Fruit fly (Drosophila melanogaster): ENCODE results near the gene CG46317.

CG46317 gene

dm6 chrX:14218045-14218483 is 43.0 kb upstream of the CG46317 start (continued):
- TF ChIP-seq HLH106 (tag; optimal IDR thresholded peaks at IDR 0.05) (peak; percentile 98), Hr78 (GFP tag; optimal IDR thresholded peaks at IDR 0.05) (no peak), GATAd (GFP tag; optimal IDR thresholded peaks at IDR 0.05) (peak; percentile 54), ey (GFP tag; optimal IDR thresholded peaks at IDR 0.05) (peak; percentile 93)

dm6 chrX:14221182-14221581 is 39.8 kb upstream of the CG46317 start:
- TF ChIP-seq foxo (GFP tag; optimal IDR thresholded peaks at IDR 0.05) = no peak
- TF ChIP-seq br (GFP tag; optimal IDR thresholded peaks at IDR 0.05) = no peak
- no peak for TF ChIP-seq usp (GFP tag; optimal IDR thresholded peaks at IDR 0.05)
- TF ChIP-seq fru (GFP tag; optimal IDR thresholded peaks at IDR 0.05) = no peak
- no peak for TF ChIP-seq Abd-B (GFP tag; optimal IDR thresholded peaks at IDR 0.05)
- no peak for TF ChIP-seq Vsx2 (GFP tag; optimal IDR thresholded peaks at IDR 0.05; ENCODE audit: partially characterized antibody)
- TF ChIP-seq brk (GFP tag; optimal IDR thresholded peaks at IDR 0.05) = no peak
- no peak for TF ChIP-seq pan (optimal IDR thresholded peaks at IDR 0.05)
- TF ChIP-seq CG9705 (GFP tag; optimal IDR thresholded peaks at IDR 0.05) = no peak
- TF ChIP-seq sage (GFP tag; optimal IDR thresholded peaks at IDR 0.05) = no peak
- no peak for TF ChIP-seq Hr83 (GFP tag; optimal IDR thresholded peaks at IDR 0.05; ENCODE audit: poor library complexity, severe bottlenecking)
- no peak for TF ChIP-seq ey (GFP tag; optimal IDR thresholded peaks at IDR 0.05)
- no peak for TF ChIP-seq dmrt93B (GFP tag; optimal IDR thresholded peaks at IDR 0.05)
- no peak for TF ChIP-seq HLH106 (tag; optimal IDR thresholded peaks at IDR 0.05)
- no peak for TF ChIP-seq N (GFP tag; optimal IDR thresholded peaks at IDR 0.05)
- TF ChIP-seq GATAd (GFP tag; optimal IDR thresholded peaks at IDR 0.05) = no peak

- TF ChIP-seq brk (GFP tag; optimal IDR thresholded peaks at IDR 0.05) (no peak), woc (GFP tag; optimal IDR thresholded peaks at IDR 0.05) (no peak), OdsH (GFP tag; optimal IDR thresholded peaks at IDR 0.05) (no peak), Hr78 (GFP tag; optimal IDR thresholded peaks at IDR 0.05) (no peak)
Measured at dm6 chrX:14221995-14222394, 39.0 kb upstream of the CG46317 start.

DNA sequence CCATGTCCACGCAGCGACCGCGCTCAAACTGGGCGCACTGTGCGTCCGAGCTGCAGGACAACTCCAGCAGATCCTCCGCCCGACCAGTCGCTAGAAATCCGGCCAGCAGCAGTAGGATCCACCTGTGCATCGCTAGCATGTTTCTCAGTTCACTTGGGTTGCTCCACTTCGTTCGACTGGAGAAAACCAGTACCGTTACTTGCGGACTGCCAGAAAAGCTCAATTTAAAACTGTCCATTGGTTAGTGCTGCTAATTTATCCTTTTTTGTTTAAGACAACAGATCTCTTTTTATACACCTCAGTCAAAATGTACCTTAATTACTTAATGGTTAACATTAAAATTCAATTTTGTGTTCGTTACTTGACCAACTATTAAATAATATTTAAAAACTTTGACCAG is 35.4 kb upstream of the CG46317 start, which contains the start of gene CG11674:
Gene CG11674 (minus strand): TSS at position 215 of the 400 bp plus-strand sequence.
- TF ChIP-seq woc (GFP tag; optimal IDR thresholded peaks at IDR 0.05) (no peak), Sp1 (GFP tag; optimal IDR thresholded peaks at IDR 0.05) (no peak), dl (GFP tag; optimal IDR thresholded peaks at IDR 0.05; ENCODE audit: insufficient read depth in 1 of 2, partially characterized antibody in 2 of 2) (no peak), br (GFP tag; optimal IDR thresholded peaks at IDR 0.05) (no peak), usp (GFP tag; optimal IDR thresholded peaks at IDR 0.05) (no peak), Dif (GFP tag; optimal IDR thresholded peaks at IDR 0.05; ENCODE audit: partially characterized antibody) (no peak), dmrt93B (GFP tag; optimal IDR thresholded peaks at IDR 0.05) (no peak), ey (GFP tag; optimal IDR thresholded peaks at IDR 0.05) (no peak)

DNA sequence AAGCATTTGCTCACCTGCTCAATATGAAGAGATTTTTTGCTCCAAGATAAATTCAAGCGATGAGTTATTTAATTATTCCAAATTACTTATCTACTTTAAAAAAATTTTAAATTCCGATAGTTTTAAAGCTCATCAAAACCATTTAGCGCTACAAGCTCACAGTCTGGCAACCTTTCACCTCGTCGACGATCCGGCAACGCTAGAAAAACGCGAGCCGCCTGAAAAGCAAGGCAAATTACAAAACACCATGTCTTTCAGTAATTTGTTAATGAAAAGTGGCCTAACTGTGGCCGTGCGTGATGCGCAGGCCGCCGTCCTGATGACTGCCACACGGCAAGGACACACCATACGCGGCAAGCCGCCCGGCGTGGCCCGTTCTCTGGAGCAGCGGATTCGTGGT is 34.9 kb upstream of the CG46317 start, which contains the start of gene mRpL38:
Gene mRpL38 (plus strand): TSS at position 197 of the 400 bp plus-strand sequence.
- TF ChIP-seq brk (GFP tag; optimal IDR thresholded peaks at IDR 0.05) (no peak), ey (GFP tag; optimal IDR thresholded peaks at IDR 0.05) (no peak), Rel (GFP tag; optimal IDR thresholded peaks at IDR 0.05) (no peak), Rel (tag; optimal IDR thresholded peaks at IDR 0.05) (no peak), Sp1 (GFP tag; optimal IDR thresholded peaks at IDR 0.05) (no peak), dl (GFP tag; optimal IDR thresholded peaks at IDR 0.05; ENCODE audit: insufficient read depth in 1 of 2, partially characterized antibody in 2 of 2) (no peak), h (GFP tag; optimal IDR thresholded peaks at IDR 0.05) (no peak), CrebA (GFP tag; optimal IDR thresholded peaks at IDR 0.05; ENCODE audit: borderline replicate concordance) (no peak), dsf (GFP tag; optimal IDR thresholded peaks at IDR 0.05; ENCODE audit: borderline replicate concordance) (no peak), dmrt93B (GFP tag; optimal IDR thresholded peaks at IDR 0.05) (no peak), Hr78 (GFP tag; optimal IDR thresholded peaks at IDR 0.05) (no peak), psq (GFP tag; optimal IDR thresholded peaks at IDR 0.05) (no peak), GATAd (GFP tag; optimal IDR thresholded peaks at IDR 0.05) (no peak), fru (GFP tag; optimal IDR thresholded peaks at IDR 0.05) (no peak), Hr83 (GFP tag; optimal IDR thresholded peaks at IDR 0.05; ENCODE audit: poor library complexity, severe bottlenecking) (no peak), jim (GFP tag; optimal IDR thresholded peaks at IDR 0.05) (no peak), br (GFP tag; optimal IDR thresholded peaks at IDR 0.05) (no peak)
